Worm (Caenorhabditis elegans) whole organism, L4 larva: ENCODE data around the gene fbxl-3.
A peak's percentile ranks its signal among the peaks of the same experiment; 100 is the strongest.

ENCODE experiments used
- D1046.2 ChIP-seq: fragments of 200-800 bp; sonication (Bioruptor generic); IDR thresholded peaks from 2 replicates; pipeline ENCODE4 v1.3.6; 2022; ENCODE audit warnings: missing genetic modification characterization, missing compliant biosample characterization
- F10B5.3 ChIP-seq: sonication (generic microtip); optimal IDR thresholded peaks from 2 replicates; lab custom pipeline; 2016; ENCODE audit warnings: mild to moderate bottlenecking, missing genetic modification characterization, missing compliant biosample characterization
- F26F4.8 ChIP-seq: fragments of 200-800 bp; sonication (Bioruptor generic); conservative IDR thresholded peaks from 2 replicates; pipeline ENCODE4 v1.3.6; 2022; ENCODE audit warnings: missing genetic modification characterization, missing compliant biosample characterization
- F37D6.2 ChIP-seq: sonication (generic microtip); optimal IDR thresholded peaks from 2 replicates; lab custom pipeline; 2016; ENCODE audit warnings: mild to moderate bottlenecking, missing genetic modification characterization, missing compliant biosample characterization
- F49E8.2 ChIP-seq: sonication (generic microtip); optimal IDR thresholded peaks from 2 replicates; lab custom pipeline; 2016; ENCODE audit warnings: missing compliant biosample characterization, mild to moderate bottlenecking, missing genetic modification characterization, borderline replicate concordance
- R02D3.7 ChIP-seq: fragments of 150-350 bp; sonication (generic microtip); optimal IDR thresholded peaks from 3 replicates; lab custom pipeline; 2014; ENCODE audit warnings: missing biosample characterization, missing genetic modification characterization
- T20F7.1 ChIP-seq: fragments of 200-800 bp; sonication (Bioruptor generic); optimal IDR thresholded peaks from 2 replicates; lab custom pipeline; 2018; ENCODE audit warnings: mild to moderate bottlenecking, missing genetic modification characterization, missing compliant biosample characterization
- Y48G9A.11 ChIP-seq: fragments of 200-800 bp; sonication (Bioruptor generic); IDR thresholded peaks from 2 replicates; pipeline ENCODE4 v1.3.6; 2022; ENCODE audit warnings: missing genetic modification reagents, missing genetic modification characterization, missing compliant biosample characterization
- Y75B8A.6 ChIP-seq: fragments of 200-800 bp; sonication (Bioruptor generic); IDR thresholded peaks from 2 replicates; pipeline ENCODE4 v1.3.6; 2022; ENCODE audit warnings: missing genetic modification reagents, missing genetic modification characterization, missing compliant biosample characterization
- ZK337.2 ChIP-seq: fragments of 200-800 bp; sonication (Bioruptor generic); IDR thresholded peaks from 2 replicates; pipeline ENCODE4 v1.3.6; 2022; ENCODE audit warnings: missing genetic modification reagents, missing genetic modification characterization, missing compliant biosample characterization
- ZK546.5 ChIP-seq, 2 experiments: sonication (generic microtip); optimal IDR thresholded peaks; 2 replicates each; lab custom pipeline; 2017; ENCODE audit warnings: missing biosample characterization in 2 of 2, missing genetic modification characterization in 2 of 2
- ceh-20 ChIP-seq: fragments of 200-800 bp; sonication (Bioruptor generic); IDR thresholded peaks from 2 replicates; pipeline ENCODE4 v1.3.6; 2022; ENCODE audit warnings: missing genetic modification reagents, missing genetic modification characterization, missing compliant biosample characterization
- ceh-28 ChIP-seq: fragments of 150-350 bp; optimal IDR thresholded peaks from 2 replicates; lab custom pipeline; 2014; ENCODE audit warnings: missing biosample characterization, missing genetic modification reagents, missing genetic modification characterization
- ceh-32 ChIP-seq: sonication (generic microtip); optimal IDR thresholded peaks from 2 replicates; lab custom pipeline; 2016; ENCODE audit warnings: mild to moderate bottlenecking, missing genetic modification characterization, missing compliant biosample characterization; ENCODE audit not compliant: poor library complexity
- ceh-82 ChIP-seq: sonication (generic microtip); optimal IDR thresholded peaks from 2 replicates; lab custom pipeline; 2017; ENCODE audit warnings: missing biosample characterization, missing genetic modification characterization
- cey-2 ChIP-seq: sonication (generic microtip); optimal IDR thresholded peaks from 3 replicates; lab custom pipeline; 2017; ENCODE audit warnings: missing genetic modification characterization, mild to moderate bottlenecking, missing compliant biosample characterization, antibody characterized with exemption, borderline replicate concordance; ENCODE audit not compliant: insufficient read depth
- daf-8 ChIP-seq: fragments of 200-800 bp; sonication (Bioruptor generic); IDR thresholded peaks from 2 replicates; pipeline ENCODE4 v1.3.6; 2022; ENCODE audit warnings: missing genetic modification characterization, missing compliant biosample characterization
- dmd-9 ChIP-seq: fragments of 200-800 bp; sonication (Bioruptor generic); IDR thresholded peaks from 2 replicates; pipeline ENCODE4 v1.3.6; 2022; ENCODE audit warnings: missing genetic modification reagents, missing genetic modification characterization, missing compliant biosample characterization
- fkh-10 ChIP-seq: fragments of 150-350 bp; optimal IDR thresholded peaks from 2 replicates; lab custom pipeline; 2014; ENCODE audit warnings: missing biosample characterization, missing genetic modification reagents, missing genetic modification characterization
- fos-1 ChIP-seq: fragments of 150-350 bp; optimal IDR thresholded peaks from 2 replicates; lab custom pipeline; 2014; ENCODE audit warnings: missing biosample characterization, missing genetic modification characterization
- gei-8 ChIP-seq: fragments of 200-800 bp; sonication (Bioruptor generic); optimal IDR thresholded peaks from 2 replicates; lab custom pipeline; 2018; ENCODE audit warnings: mild to moderate bottlenecking, missing genetic modification characterization, missing compliant biosample characterization
- hlh-11 ChIP-seq: fragments of 200-800 bp; sonication (Bioruptor generic); optimal IDR thresholded peaks from 2 replicates; lab custom pipeline; 2018; ENCODE audit warnings: mild to moderate bottlenecking, missing genetic modification characterization, missing compliant biosample characterization
- hlh-30 ChIP-seq: sonication (generic microtip); optimal IDR thresholded peaks from 2 replicates; lab custom pipeline; 2017; ENCODE audit warnings: antibody characterized with exemption, mild to moderate bottlenecking, missing genetic modification characterization, missing compliant biosample characterization; ENCODE audit not compliant: insufficient read depth
- hmg-1.1 ChIP-seq: fragments of 200-800 bp; sonication (Bioruptor generic); IDR thresholded peaks from 2 replicates; pipeline ENCODE4 v1.3.6; 2022; ENCODE audit warnings: missing genetic modification reagents, missing genetic modification characterization, missing compliant biosample characterization
- jun-1 ChIP-seq: fragments of 150-350 bp; optimal IDR thresholded peaks from 2 replicates; lab custom pipeline; 2014; ENCODE audit warnings: missing biosample characterization, missing genetic modification reagents, missing genetic modification characterization
- lin-15B ChIP-seq: fragments of 150-350 bp; sonication (generic microtip); optimal IDR thresholded peaks from 3 replicates; lab custom pipeline; 2014; ENCODE audit warnings: missing biosample characterization, missing genetic modification characterization
- lin-29 ChIP-seq: fragments of 200-800 bp; sonication (Bioruptor generic); IDR thresholded peaks from 2 replicates; pipeline ENCODE4 v1.3.6; 2022; ENCODE audit warnings: missing genetic modification reagents, missing genetic modification characterization, missing compliant biosample characterization
- lin-38 ChIP-seq: fragments of 200-800 bp; sonication (Bioruptor generic); IDR thresholded peaks from 2 replicates; pipeline ENCODE4 v1.3.6; 2022; ENCODE audit warnings: missing genetic modification reagents, missing genetic modification characterization, missing compliant biosample characterization
- lir-3 ChIP-seq: sonication (generic microtip); optimal IDR thresholded peaks from 2 replicates; lab custom pipeline; 2016; ENCODE audit warnings: mild to moderate bottlenecking, missing genetic modification characterization, missing compliant biosample characterization
- lsy-2 ChIP-seq, 2 experiments: fragments of 150-350 bp in 1 of 2; sonication (generic microtip) in 1 of 2; optimal IDR thresholded peaks; 2 replicates each; lab custom pipeline; 2014 to 2017; ENCODE audit warnings: missing biosample characterization in 2 of 2, missing genetic modification characterization in 2 of 2
- madf-5 ChIP-seq, 2 experiments: fragments of 200-800 bp; sonication (Bioruptor generic); IDR thresholded peaks; 2 replicates each; pipeline ENCODE4 v1.3.6; 2022; ENCODE audit warnings: missing compliant biosample characterization in 2 of 2, missing genetic modification characterization in 2 of 2
- mdl-1 ChIP-seq, 2 experiments: fragments of 150-350 bp in 1 of 2; sonication (generic microtip) in 1 of 2; optimal IDR thresholded peaks; 2 replicates each; lab custom pipeline; 2014 to 2017; ENCODE audit warnings: missing biosample characterization in 2 of 2, missing genetic modification characterization in 2 of 2
- mdt-29 ChIP-seq: fragments of 200-800 bp; sonication (Bioruptor generic); IDR thresholded peaks from 2 replicates; pipeline ENCODE4 v1.3.6; 2022; ENCODE audit warnings: missing genetic modification reagents, missing genetic modification characterization, missing compliant biosample characterization
- mxl-2 ChIP-seq: fragments of 200-800 bp; sonication (Bioruptor generic); conservative IDR thresholded peaks from 2 replicates; pipeline ENCODE4 v1.3.6; 2022; ENCODE audit warnings: missing genetic modification reagents, missing genetic modification characterization, missing compliant biosample characterization
- mxl-3 ChIP-seq: fragments of 200-800 bp; sonication (Bioruptor generic); optimal IDR thresholded peaks from 2 replicates; lab custom pipeline; 2018; ENCODE audit warnings: mild to moderate bottlenecking, missing genetic modification characterization, missing compliant biosample characterization
- nhr-10 ChIP-seq: fragments of 150-350 bp; optimal IDR thresholded peaks from 2 replicates; lab custom pipeline; 2014; ENCODE audit warnings: missing biosample characterization, missing genetic modification characterization
- nhr-11 ChIP-seq: fragments of 150-350 bp; optimal IDR thresholded peaks from 2 replicates; lab custom pipeline; 2014; ENCODE audit warnings: missing biosample characterization, missing genetic modification characterization
- nhr-237 ChIP-seq: sonication (generic microtip); optimal IDR thresholded peaks from 2 replicates; lab custom pipeline; 2017; ENCODE audit warnings: missing biosample characterization, missing genetic modification characterization
- nhr-25 ChIP-seq: sonication (generic microtip); optimal IDR thresholded peaks from 2 replicates; lab custom pipeline; 2017; ENCODE audit warnings: missing genetic modification characterization, mild to moderate bottlenecking, missing compliant biosample characterization, antibody characterized with exemption, moderate library complexity, borderline replicate concordance; ENCODE audit not compliant: insufficient read depth
- nhr-28 ChIP-seq: fragments of 150-350 bp; optimal IDR thresholded peaks from 2 replicates; lab custom pipeline; 2014; ENCODE audit warnings: missing biosample characterization, missing genetic modification characterization
- nhr-41 ChIP-seq: fragments of 200-800 bp; sonication (Bioruptor generic); IDR thresholded peaks from 2 replicates; pipeline ENCODE4 v1.3.6; 2022; ENCODE audit warnings: missing genetic modification reagents, missing genetic modification characterization, missing compliant biosample characterization
- nhr-42 ChIP-seq: fragments of 200-800 bp; sonication (Bioruptor generic); IDR thresholded peaks from 2 replicates; pipeline ENCODE4 v1.3.6; 2022; ENCODE audit warnings: missing genetic modification characterization, missing compliant biosample characterization
- nhr-6 ChIP-seq: fragments of 150-350 bp; optimal IDR thresholded peaks from 2 replicates; lab custom pipeline; 2014; ENCODE audit warnings: missing biosample characterization, missing genetic modification characterization
- php-3 ChIP-seq: fragments of 200-800 bp; sonication (Bioruptor generic); IDR thresholded peaks from 2 replicates; pipeline ENCODE4 v1.3.6; 2022; ENCODE audit warnings: missing genetic modification reagents, missing genetic modification characterization, missing compliant biosample characterization
- pqm-1 ChIP-seq: sonication (generic microtip); optimal IDR thresholded peaks from 2 replicates; lab custom pipeline; 2017; ENCODE audit warnings: missing biosample characterization, missing genetic modification characterization
- rbr-2 ChIP-seq: sonication (generic microtip); optimal IDR thresholded peaks from 2 replicates; lab custom pipeline; 2016; ENCODE audit warnings: missing genotype, missing genetic modification characterization, missing compliant biosample characterization
- sdz-12 ChIP-seq: fragments of 200-800 bp; sonication (Bioruptor generic); optimal IDR thresholded peaks from 2 replicates; lab custom pipeline; 2018; ENCODE audit warnings: mild to moderate bottlenecking, missing genetic modification characterization, missing compliant biosample characterization
- skn-1 ChIP-seq: fragments of 150-350 bp; optimal IDR thresholded peaks from 2 replicates; lab custom pipeline; 2014; ENCODE audit warnings: missing biosample characterization, missing genetic modification characterization
- tag-97 ChIP-seq: fragments of 200-800 bp; sonication (Bioruptor generic); IDR thresholded peaks from 2 replicates; pipeline ENCODE4 v1.3.6; 2022; ENCODE audit warnings: missing genetic modification characterization, missing compliant biosample characterization
- unc-130 ChIP-seq: sonication (generic microtip); optimal IDR thresholded peaks from 2 replicates; lab custom pipeline; 2016; ENCODE audit warnings: missing genetic modification reagents, missing genetic modification characterization, missing compliant biosample characterization
- zfp-3 ChIP-seq: fragments of 200-800 bp; sonication (Bioruptor generic); conservative IDR thresholded peaks from 2 replicates; pipeline ENCODE4 v1.3.6; 2022; ENCODE audit warnings: missing genetic modification reagents, missing genetic modification characterization, missing compliant biosample characterization
- zip-11 ChIP-seq: fragments of 200-800 bp; sonication (Bioruptor generic); IDR thresholded peaks from 2 replicates; pipeline ENCODE4 v1.3.6; 2022; ENCODE audit warnings: missing genetic modification characterization, missing compliant biosample characterization

The fbxl-3 gene

ce11 chrII:5426054-5426453, 27.4 kb upstream of the fbxl-3 start (continued):
- TF ChIP-seq lir-3, result no peak
- TF ChIP-seq pqm-1 (tag; lab: Kevin White, UChicago), result peak; percentile 58
- no peak for TF ChIP-seq nhr-11 (tag; lab: Kevin White, UChicago)
- TF ChIP-seq nhr-10 (tag; lab: Kevin White, UChicago), result no peak
- no peak for TF ChIP-seq ceh-28
- TF ChIP-seq mxl-3 (GFP tag; lab: Kevin White, UChicago), result peak; percentile 58
- no peak for TF ChIP-seq rbr-2 (tag; lab: Kevin White, UChicago)
- TF ChIP-seq ceh-32, result no peak
- TF ChIP-seq zip-11, result no peak
- no peak for TF ChIP-seq mxl-2 (GFP tag; lab: Robert Waterston, UW)
- TF ChIP-seq mdt-29 (GFP tag; lab: Robert Waterston, UW), result no peak
- no peak for TF ChIP-seq tag-97
- no peak for TF ChIP-seq F37D6.2 (tag; lab: Kevin White, UChicago)
- TF ChIP-seq T20F7.1 (GFP tag; lab: Kevin White, UChicago), result no peak
- no peak for TF ChIP-seq lin-15B (tag; lab: Kevin White, UChicago)
- no peak for TF ChIP-seq Y48G9A.11 (GFP tag; lab: Robert Waterston, UW)
- peak; percentile 77 for TF ChIP-seq hlh-11 (tag; lab: Kevin White, UChicago)
- TF ChIP-seq ceh-20 (GFP tag; lab: Robert Waterston, UW), result no peak
- TF ChIP-seq lsy-2 (tag; optimal IDR thresholded peaks at IDR 0.05; lab: Kevin White, UChicago), result peak in 1 of 2 experiments; percentile 69
- TF ChIP-seq nhr-28 (tag; lab: Kevin White, UChicago), result peak; percentile 76
- no peak for TF ChIP-seq cey-2
- no peak for TF ChIP-seq daf-8 (GFP tag; lab: Robert Waterston, UW)
- no peak for TF ChIP-seq zfp-3 (GFP tag; lab: Robert Waterston, UW)
- TF ChIP-seq skn-1 (tag; lab: Kevin White, UChicago), result no peak
- no peak for TF ChIP-seq F26F4.8 (GFP tag; lab: Robert Waterston, UW)
- TF ChIP-seq unc-130, result no peak
- TF ChIP-seq ZK546.5 (tag; optimal IDR thresholded peaks at IDR 0.05; lab: Kevin White, UChicago), result no peak
- peak; percentile 56 for TF ChIP-seq nhr-6 (tag; lab: Kevin White, UChicago)
- no peak for TF ChIP-seq F49E8.2 (tag; lab: Kevin White, UChicago)
- 0 out of 2 replicates have a peak, but pooled peaks have one; percentile 9 for TF ChIP-seq lin-38 (GFP tag; lab: Robert Waterston, UW)
- no peak for TF ChIP-seq nhr-237
- no peak for TF ChIP-seq nhr-41 (GFP tag; lab: Robert Waterston, UW)
- TF ChIP-seq php-3 (GFP tag; lab: Robert Waterston, UW), result no peak
- TF ChIP-seq F10B5.3 (tag; lab: Kevin White, UChicago), result no peak
- peak; percentile 97 for TF ChIP-seq hlh-30 (tag; lab: Kevin White, UChicago)
- no peak for TF ChIP-seq gei-8 (GFP tag; lab: Kevin White, UChicago)
- peak in 1 of 2 experiments; percentile 78 for TF ChIP-seq mdl-1 (tag; optimal IDR thresholded peaks at IDR 0.05; lab: Kevin White, UChicago)
- no peak for TF ChIP-seq D1046.2 (GFP tag; lab: Robert Waterston, UW)
- TF ChIP-seq jun-1 (tag; lab: Kevin White, UChicago), result no peak
- no peak for TF ChIP-seq ceh-82 (tag; lab: Kevin White, UChicago)
- TF ChIP-seq sdz-12, result no peak
- TF ChIP-seq dmd-9 (GFP tag; lab: Robert Waterston, UW), result no peak
- TF ChIP-seq R02D3.7 (tag; lab: Kevin White, UChicago), result no peak
- no peak for TF ChIP-seq ZK337.2
- peak; percentile 60 for TF ChIP-seq nhr-25
- no peak for TF ChIP-seq madf-5 (GFP tag; IDR thresholded peaks at IDR 0.05; lab: Robert Waterston, UW)
- no peak for TF ChIP-seq hmg-1.1 (GFP tag; lab: Robert Waterston, UW)
- no peak for TF ChIP-seq nhr-42 (GFP tag; lab: Robert Waterston, UW)
- no peak for TF ChIP-seq lin-29 (GFP tag; lab: Robert Waterston, UW)
- no peak for TF ChIP-seq fkh-10 (GFP tag; lab: Kevin White, UChicago)
- TF ChIP-seq Y75B8A.6, result no peak
- no peak for TF ChIP-seq fos-1 (tag; lab: Kevin White, UChicago)
